Worm (Caenorhabditis elegans) whole organism, L4 larva: Measurements from ENCODE around the gene ubh-1.

ENCODE experiments used
- aha-1 ChIP-seq: fragments of 150-350 bp; peaks from one replicate; lab custom pipeline; 2014; ENCODE audit warnings: missing biosample characterization, missing genetic modification characterization
- aly-2 ChIP-seq: sonication (generic microtip); optimal IDR thresholded peaks from 2 replicates; lab custom pipeline; 2018; ENCODE audit warnings: missing biosample characterization, missing genetic modification characterization
- egl-27 ChIP-seq: sonication (generic microtip); optimal IDR thresholded peaks from 3 replicates; lab custom pipeline; 2017; ENCODE audit warnings: missing biosample characterization, missing genetic modification reagents, missing genetic modification characterization
- madf-9 ChIP-seq: fragments of 200-800 bp; sonication (Bioruptor generic); conservative IDR thresholded peaks from 2 replicates; pipeline ENCODE4 v1.3.6; 2022; ENCODE audit warnings: missing genetic modification reagents, missing genetic modification characterization, missing compliant biosample characterization
- unc-130 ChIP-seq: sonication (generic microtip); optimal IDR thresholded peaks from 2 replicates; lab custom pipeline; 2016; ENCODE audit warnings: missing genetic modification reagents, missing genetic modification characterization, missing compliant biosample characterization

ce11 chrV:6508703-6509102 lies 2.5 kb downstream of the ubh-1 start, which contains the start of gene ubh-3:
- no peak for TF ChIP-seq egl-27 (tag; lab: Kevin White, UChicago)
- no peak for TF ChIP-seq aly-2 (tag; lab: Kevin White, UChicago)
- TF ChIP-seq madf-9 (GFP tag; lab: Robert Waterston, UW) = no peak
- TF ChIP-seq aha-1 (tag; lab: Kevin White, UChicago) = no peak
- TF ChIP-seq unc-130 (GFP tag; lab: Kevin White, UChicago) = no peak
